Worm (Caenorhabditis elegans): ENCODE results near the gene T07F10.5.

The T07F10.5 gene

DNA sequence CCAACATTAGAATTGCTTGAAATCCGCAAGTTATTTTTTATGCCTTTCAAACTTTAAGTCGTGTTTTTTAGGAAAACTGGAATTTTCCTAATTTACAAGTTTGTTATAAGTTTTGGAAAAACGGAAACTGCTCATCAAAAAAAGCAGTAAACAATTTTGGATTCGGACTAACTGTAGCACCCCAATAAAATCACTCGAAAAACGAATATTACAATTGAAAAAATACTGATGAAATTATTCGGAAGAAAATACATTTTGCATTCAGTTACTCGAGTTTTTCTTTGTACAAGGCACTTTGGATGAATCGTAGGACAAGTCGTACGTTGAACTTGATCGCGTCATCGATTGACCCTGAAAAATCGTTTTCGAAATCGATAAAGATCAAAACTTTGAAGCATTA, 16.7 kb downstream of the T07F10.5 start:
- TF ChIP-seq ceh-16 (tag; optimal IDR thresholded peaks at IDR 0.05) (no peak), ztf-11 (tag; optimal IDR thresholded peaks at IDR 0.05) (no peak), blmp-1 (tag; optimal IDR thresholded peaks at IDR 0.05; ENCODE audit: insufficient read depth) (no peak), mdl-1 (tag; optimal IDR thresholded peaks at IDR 0.05) (no peak), F13H6.1 (tag; optimal IDR thresholded peaks at IDR 0.05) (no peak), elt-3 (tag; optimal IDR thresholded peaks at IDR 0.05) (no peak), sma-9 (GFP tag; optimal IDR thresholded peaks at IDR 0.05) (no peak), sma-9 (tag; optimal IDR thresholded peaks at IDR 0.05) (no peak), sem-4 (tag; optimal IDR thresholded peaks at IDR 0.05) (no peak), skn-1 (tag; optimal IDR thresholded peaks at IDR 0.05) (no peak), crh-2 (tag; optimal IDR thresholded peaks at IDR 0.05) (no peak)

DNA sequence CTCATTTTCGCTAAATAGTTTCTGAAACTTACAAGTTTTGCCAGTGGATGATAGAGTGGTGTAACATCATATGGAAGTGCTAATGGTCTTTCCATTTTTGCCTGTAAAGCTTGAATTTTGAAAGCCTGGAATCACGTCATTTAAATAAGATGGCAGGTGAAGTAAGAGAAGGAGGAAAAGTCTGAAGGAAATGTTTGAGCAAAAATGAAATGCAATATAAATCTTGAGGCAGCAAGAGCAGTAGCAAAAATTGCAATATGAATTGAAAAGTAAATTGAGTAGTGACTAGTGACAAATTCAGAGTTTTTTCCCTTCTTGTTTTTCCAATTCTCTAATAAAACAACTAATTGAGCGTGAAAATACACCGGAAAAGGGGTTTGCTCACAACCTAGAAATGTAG, 20.1 kb downstream of the T07F10.5 start, which contains the start of gene glb-24:
glb-24 (minus strand) TSS at position 101 of the 400 bp plus-strand sequence.
- no peak for TF ChIP-seq unc-55 (GFP tag; optimal IDR thresholded peaks at IDR 0.05)
- TF ChIP-seq crh-2 (tag; optimal IDR thresholded peaks at IDR 0.05) = no peak
- TF ChIP-seq nhr-129 (tag; optimal IDR thresholded peaks at IDR 0.05) = no peak
- TF ChIP-seq nhr-12 (tag; optimal IDR thresholded peaks at IDR 0.05) = no peak
- TF ChIP-seq lin-13 (GFP tag; optimal IDR thresholded peaks at IDR 0.05) = no peak
- TF ChIP-seq blmp-1 (tag; optimal IDR thresholded peaks at IDR 0.05; ENCODE audit: insufficient read depth) = no peak
- no peak for TF ChIP-seq ama-1 (optimal IDR thresholded peaks at IDR 0.05)
- TF ChIP-seq ztf-4 (tag; optimal IDR thresholded peaks at IDR 0.05) = no peak
- TF ChIP-seq nhr-237 (tag; optimal IDR thresholded peaks at IDR 0.05) = no peak
- no peak for TF ChIP-seq C34F6.9 (tag; optimal IDR thresholded peaks at IDR 0.05)
- TF ChIP-seq lin-11 (tag; optimal IDR thresholded peaks at IDR 0.05) = no peak
- no peak for TF ChIP-seq Y55F3AM.14 (GFP tag; optimal IDR thresholded peaks at IDR 0.05)

DNA sequence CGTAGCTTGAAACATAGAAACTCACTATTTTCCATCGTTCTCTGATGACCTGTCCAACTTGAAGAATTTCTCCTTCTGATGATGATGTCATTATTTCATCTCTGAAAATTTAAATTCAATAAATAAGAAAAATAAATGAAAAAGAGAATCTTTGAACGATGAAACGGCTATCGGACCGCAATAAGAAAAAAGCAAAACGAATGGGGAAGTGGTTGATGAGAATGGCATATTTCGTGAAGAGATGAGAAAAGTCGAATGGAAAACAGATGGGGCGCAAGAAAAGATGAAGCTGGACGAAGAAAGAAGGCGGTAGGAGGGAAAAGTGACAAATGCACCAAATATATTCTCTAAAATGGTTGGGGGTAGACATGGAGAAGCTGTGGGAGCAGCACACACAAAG, 30.1 kb downstream of the T07F10.5 start, which contains the start of gene ttbk-7:
ttbk-7 (minus strand) TSS at position 101 of the 400 bp plus-strand sequence.
- TF ChIP-seq lin-11 (tag; optimal IDR thresholded peaks at IDR 0.05) = no peak
- no peak for TF ChIP-seq elt-1 (tag; optimal IDR thresholded peaks at IDR 0.05)
- TF ChIP-seq ceh-16 (tag; optimal IDR thresholded peaks at IDR 0.05) = no peak
- no peak for TF ChIP-seq nhr-11 (tag; optimal IDR thresholded peaks at IDR 0.05)
- no peak for TF ChIP-seq nhr-10 (tag; optimal IDR thresholded peaks at IDR 0.05)
- no peak for TF ChIP-seq sma-9 (GFP tag; optimal IDR thresholded peaks at IDR 0.05)
- TF ChIP-seq sma-9 (tag; optimal IDR thresholded peaks at IDR 0.05) = no peak
- TF ChIP-seq nhr-237 (tag; optimal IDR thresholded peaks at IDR 0.05) = no peak
- TF ChIP-seq nhr-21 (tag; optimal IDR thresholded peaks at IDR 0.05) = no peak
- no peak for TF ChIP-seq crh-2 (tag; optimal IDR thresholded peaks at IDR 0.05)
- TF ChIP-seq fos-1 (tag; optimal IDR thresholded peaks at IDR 0.05) = no peak
- TF ChIP-seq ztf-4 (tag; optimal IDR thresholded peaks at IDR 0.05) = no peak
- TF ChIP-seq unc-62 (GFP tag; optimal IDR thresholded peaks at IDR 0.05) = no peak
- TF ChIP-seq mbf-1 (tag; optimal IDR thresholded peaks at IDR 0.05) = no peak
- TF ChIP-seq C34F6.9 (tag; optimal IDR thresholded peaks at IDR 0.05) = no peak
- no peak for TF ChIP-seq ama-1 (optimal IDR thresholded peaks at IDR 0.05)
- TF ChIP-seq lin-39 (tag; optimal IDR thresholded peaks at IDR 0.05) = no peak
- TF ChIP-seq sma-3 (GFP tag; optimal IDR thresholded peaks at IDR 0.05) = no peak
- no peak for TF ChIP-seq nhr-23 (tag; optimal IDR thresholded peaks at IDR 0.05)

DNA sequence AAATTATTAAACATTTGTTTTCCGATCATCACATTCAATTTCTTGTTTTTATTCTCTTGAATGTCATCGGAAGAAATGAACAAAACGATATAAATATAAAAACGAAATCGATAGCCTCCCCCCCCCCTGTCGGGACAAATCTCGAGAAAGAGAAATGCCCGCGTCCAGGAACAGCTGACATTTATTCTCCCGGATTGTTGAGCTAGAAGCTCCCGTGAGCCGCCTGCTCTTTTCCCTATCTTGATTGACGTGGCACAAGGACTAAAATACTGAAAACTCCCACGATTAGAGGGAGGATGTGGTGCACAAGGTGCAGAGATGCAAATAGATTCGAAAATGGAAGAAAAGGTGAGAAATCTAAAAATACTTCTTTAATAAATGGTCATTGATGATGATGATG, 31.1 kb downstream of the T07F10.5 start:
- no peak for TF ChIP-seq Y55F3AM.14 (GFP tag; optimal IDR thresholded peaks at IDR 0.05)
- no peak for TF ChIP-seq alr-1 (tag; optimal IDR thresholded peaks at IDR 0.05)
- TF ChIP-seq F13H6.1 (tag; optimal IDR thresholded peaks at IDR 0.05) = peak; percentile 15
- TF ChIP-seq nhr-129 (tag; optimal IDR thresholded peaks at IDR 0.05) = peak; percentile 14
- TF ChIP-seq crh-2 (tag; optimal IDR thresholded peaks at IDR 0.05) = peak; percentile 22

DNA sequence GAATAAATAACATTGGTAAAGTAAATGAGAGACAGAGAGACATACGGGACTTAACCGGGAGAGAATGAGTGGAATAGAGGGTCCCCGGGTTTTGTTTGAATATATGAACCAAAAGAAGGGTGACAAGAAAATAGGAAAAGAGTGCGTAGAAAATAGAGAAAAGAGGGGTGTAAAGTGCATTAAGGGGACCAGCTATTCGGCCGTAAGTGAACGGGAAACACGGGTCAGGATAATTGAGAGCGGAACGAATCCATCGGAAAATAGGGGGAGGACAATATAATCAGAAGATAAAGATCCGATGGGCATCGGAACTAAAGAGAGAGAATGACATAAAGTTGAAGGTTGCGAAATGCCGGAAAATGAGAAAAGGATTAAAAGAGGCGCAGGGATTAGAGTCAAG, 31.6 kb downstream of the T07F10.5 start:
- no peak for TF ChIP-seq C34F6.9 (tag; optimal IDR thresholded peaks at IDR 0.05)
- TF ChIP-seq nhr-21 (tag; optimal IDR thresholded peaks at IDR 0.05) = no peak
- TF ChIP-seq sma-9 (GFP tag; optimal IDR thresholded peaks at IDR 0.05) = no peak
- TF ChIP-seq sma-9 (tag; optimal IDR thresholded peaks at IDR 0.05) = no peak
- no peak for TF ChIP-seq lsy-2 (tag; optimal IDR thresholded peaks at IDR 0.05)
- peak; percentile 26 for TF ChIP-seq unc-55 (GFP tag; optimal IDR thresholded peaks at IDR 0.05)
